Worm (Caenorhabditis elegans) whole organism, L2 larva: Measurements from ENCODE around the gene K08B5.1.
A peak's percentile ranks its signal among the peaks of the same experiment; 100 is the strongest.
"Not testable (repeated sequence)": the region's sequence is repeated elsewhere in the genome, so short reads cannot be mapped to it uniquely, and the experiment has no call there.

Experiments
- C34F6.9 ChIP-seq: fragments of 150-350 bp; optimal IDR thresholded peaks from 2 replicates; lab custom pipeline; 2014; ENCODE audit warnings: missing biosample characterization, missing genetic modification characterization
- F13H6.1 ChIP-seq: sonication (generic microtip); optimal IDR thresholded peaks from 2 replicates; lab custom pipeline; 2016; ENCODE audit warnings: missing genetic modification characterization, missing compliant biosample characterization
- R02D3.7 ChIP-seq: fragments of 150-350 bp; optimal IDR thresholded peaks from 2 replicates; lab custom pipeline; 2014; ENCODE audit warnings: missing biosample characterization, missing genetic modification characterization
- Y55F3AM.14 ChIP-seq: fragments of 200-800 bp; sonication (Bioruptor generic); optimal IDR thresholded peaks from 2 replicates; lab custom pipeline; 2018; ENCODE audit warnings: mild to moderate bottlenecking, missing genetic modification characterization, missing compliant biosample characterization
- ZK546.5 ChIP-seq: sonication (generic microtip); optimal IDR thresholded peaks from 2 replicates; lab custom pipeline; 2017; ENCODE audit warnings: missing biosample characterization, missing genetic modification characterization
- alr-1 ChIP-seq: fragments of 150-350 bp; optimal IDR thresholded peaks from 2 replicates; lab custom pipeline; 2014; ENCODE audit warnings: missing biosample characterization, missing genetic modification characterization
- aly-2 ChIP-seq: fragments of 150-350 bp; optimal IDR thresholded peaks from 2 replicates; lab custom pipeline; 2014; ENCODE audit warnings: missing biosample characterization, missing genetic modification characterization
- blmp-1 ChIP-seq: sonication (generic microtip); optimal IDR thresholded peaks from 2 replicates; lab custom pipeline; 2017; ENCODE audit warnings: missing genetic modification characterization, mild to moderate bottlenecking, missing compliant biosample characterization, antibody characterized with exemption, moderate library complexity; ENCODE audit not compliant: insufficient read depth
- dmd-4 ChIP-seq: sonication (generic microtip); optimal IDR thresholded peaks from 2 replicates; lab custom pipeline; 2017; ENCODE audit warnings: missing biosample characterization, missing genetic modification characterization
- egl-27 ChIP-seq: sonication (generic microtip); optimal IDR thresholded peaks from 3 replicates; lab custom pipeline; 2017; ENCODE audit warnings: missing biosample characterization, missing genetic modification reagents, missing genetic modification characterization
- elt-1 ChIP-seq: fragments of 150-350 bp; optimal IDR thresholded peaks from 2 replicates; lab custom pipeline; 2014; ENCODE audit warnings: missing biosample characterization, missing genetic modification characterization
- elt-3 ChIP-seq: sonication (generic microtip); optimal IDR thresholded peaks from 2 replicates; lab custom pipeline; 2017; ENCODE audit warnings: missing biosample characterization, missing genetic modification characterization
- lin-11 ChIP-seq: fragments of 150-350 bp; sonication (generic microtip); optimal IDR thresholded peaks from 2 replicates; lab custom pipeline; 2014; ENCODE audit warnings: missing biosample characterization, missing genetic modification characterization, inconsistent platforms, mixed read lengths
- lsy-2 ChIP-seq, 2 experiments: fragments of 150-350 bp in 1 of 2; sonication (generic microtip) in 1 of 2; optimal IDR thresholded peaks; 2 replicates each; lab custom pipeline; 2014 to 2017; ENCODE audit warnings: missing biosample characterization in 2 of 2, missing genetic modification characterization in 2 of 2
- mab-5 ChIP-seq: fragments of 150-350 bp; optimal IDR thresholded peaks from 2 replicates; lab custom pipeline; 2014; ENCODE audit warnings: missing biosample characterization, missing genetic modification characterization
- nhr-10 ChIP-seq: sonication (generic microtip); optimal IDR thresholded peaks from 2 replicates; lab custom pipeline; 2017; ENCODE audit warnings: missing biosample characterization, missing genetic modification characterization
- nhr-12 ChIP-seq: fragments of 150-350 bp; optimal IDR thresholded peaks from 2 replicates; lab custom pipeline; 2014; ENCODE audit warnings: missing biosample characterization, missing genetic modification characterization
- nhr-129 ChIP-seq: fragments of 150-350 bp; optimal IDR thresholded peaks from 2 replicates; lab custom pipeline; 2014; ENCODE audit warnings: missing biosample characterization, missing genetic modification characterization
- nhr-21 ChIP-seq: fragments of 150-350 bp; optimal IDR thresholded peaks from 2 replicates; lab custom pipeline; 2014; ENCODE audit warnings: missing biosample characterization, missing genetic modification characterization
- nhr-23 ChIP-seq: fragments of 150-350 bp; optimal IDR thresholded peaks from 2 replicates; lab custom pipeline; 2014; ENCODE audit warnings: missing biosample characterization, missing genetic modification reagents, missing genetic modification characterization
- nhr-237 ChIP-seq: fragments of 150-350 bp; optimal IDR thresholded peaks from 2 replicates; lab custom pipeline; 2014; ENCODE audit warnings: missing biosample characterization, missing genetic modification characterization
- nhr-25 ChIP-seq: fragments of 150-350 bp; sonication (generic microtip); optimal IDR thresholded peaks from 3 replicates; lab custom pipeline; 2014; ENCODE audit warnings: missing biosample characterization, missing genetic modification characterization
- nhr-77 ChIP-seq: fragments of 150-350 bp; optimal IDR thresholded peaks from 2 replicates; lab custom pipeline; 2014; ENCODE audit warnings: missing biosample characterization, missing genetic modification characterization
- peb-1 ChIP-seq: fragments of 150-350 bp; optimal IDR thresholded peaks from 2 replicates; lab custom pipeline; 2014; ENCODE audit warnings: missing biosample characterization, missing genetic modification characterization
- sma-3 ChIP-seq: sonication (generic microtip); optimal IDR thresholded peaks from 2 replicates; lab custom pipeline; 2016; ENCODE audit warnings: missing genetic modification reagents, missing genetic modification characterization, missing compliant biosample characterization
- sma-9 ChIP-seq, 2 experiments: fragments of 150-350 bp in 1 of 2; sonication (generic microtip) in 1 of 2; optimal IDR thresholded peaks; 2 replicates each; lab custom pipeline; 2014 to 2016; ENCODE audit warnings: missing genetic modification characterization in 2 of 2, mild to moderate bottlenecking in 1 of 2, missing biosample characterization in 1 of 2, missing compliant biosample characterization in 1 of 2, missing genetic modification reagents in 1 of 2, moderate library complexity in 1 of 2
- snpc-4 ChIP-seq: fragments of 150-350 bp; optimal IDR thresholded peaks from 2 replicates; lab custom pipeline; 2014; ENCODE audit warnings: missing biosample characterization, missing genetic modification characterization
- unc-39 ChIP-seq: fragments of 150-350 bp; optimal IDR thresholded peaks from 2 replicates; lab custom pipeline; 2014; ENCODE audit warnings: missing biosample characterization, missing genetic modification characterization
- unc-62 ChIP-seq: fragments of 150-350 bp; optimal IDR thresholded peaks from 2 replicates; lab custom pipeline; 2014; ENCODE audit warnings: missing biosample characterization, missing genetic modification reagents, missing genetic modification characterization
- zag-1 ChIP-seq: fragments of 150-350 bp; optimal IDR thresholded peaks from 2 replicates; lab custom pipeline; 2014; ENCODE audit warnings: missing biosample characterization, missing genetic modification characterization
- ztf-1 ChIP-seq: fragments of 200-800 bp; sonication (Bioruptor generic); conservative IDR thresholded peaks from 2 replicates; pipeline ENCODE4 v1.3.6; 2022; ENCODE audit warnings: missing genetic modification characterization, missing compliant biosample characterization
- ztf-11 ChIP-seq: sonication (generic microtip); optimal IDR thresholded peaks from 2 replicates; lab custom pipeline; 2017; ENCODE audit warnings: missing biosample characterization, missing genetic modification characterization

Gene K08B5.1

ce11 chrX:16558117-16558516 lies at the start of gene K08B5.1:
TSS of gene K08B5.1 (plus strand) at chrX:16558434.
- no peak for TF ChIP-seq Y55F3AM.14
- peak; percentile 18 for TF ChIP-seq nhr-21
- peak; percentile 25 for TF ChIP-seq sma-9 (GFP tag; optimal IDR thresholded peaks at IDR 0.05; lab: Kevin White, UChicago)
- TF ChIP-seq sma-9 (tag; optimal IDR thresholded peaks at IDR 0.05; lab: Kevin White, UChicago) = no peak
- TF ChIP-seq, all 48 proteins: peak for 2

- TF ChIP-seq lin-11 (tag; lab: Kevin White, UChicago); dmd-4 (tag; lab: Kevin White, UChicago); unc-62 (GFP tag; lab: Kevin White, UChicago): not testable (repeated sequence)
Observed at ce11 chrX:16515265-16515664, 43.0 kb upstream of the K08B5.1 start, which contains the start of gene T25D1.2. TSS of gene T25D1.2 (plus strand) at chrX:16515565.

ce11 chrX:16518771-16519170 lies 39.5 kb upstream of the K08B5.1 start:
- no peak for TF ChIP-seq ztf-11 (tag; lab: Kevin White, UChicago)
- TF ChIP-seq nhr-129 = no peak

- TF ChIP-seq C34F6.9 (tag; lab: Kevin White, UChicago) (no peak), Y55F3AM.14 (no peak), F13H6.1 (tag; lab: Kevin White, UChicago) (no peak), nhr-10 (tag; lab: Kevin White, UChicago) (no peak), unc-62 (GFP tag; lab: Kevin White, UChicago) (no peak), peb-1 (tag; lab: Kevin White, UChicago) (no peak), ZK546.5 (tag; lab: Kevin White, UChicago) (no peak), elt-1 (tag; lab: Kevin White, UChicago) (no peak), nhr-23 (tag; lab: Kevin White, UChicago) (no peak), nhr-129 (no peak), elt-3 (tag; lab: Kevin White, UChicago) (no peak), R02D3.7 (tag; lab: Kevin White, UChicago) (no peak), nhr-21 (no peak), lin-11 (tag; lab: Kevin White, UChicago) (no peak), nhr-237 (tag; lab: Kevin White, UChicago) (no peak), egl-27 (tag; lab: Kevin White, UChicago) (no peak), sma-9 (GFP tag; optimal IDR thresholded peaks at IDR 0.05; lab: Kevin White, UChicago) (no peak), sma-9 (tag; optimal IDR thresholded peaks at IDR 0.05; lab: Kevin White, UChicago) (no peak), unc-39 (tag; lab: Kevin White, UChicago) (no peak), ztf-1 (no peak), dmd-4 (tag; lab: Kevin White, UChicago) (no peak)
Observed at ce11 chrX:16519517-16519916, 38.7 kb upstream of the K08B5.1 start, which contains the start of gene T25D1.1. TSS of gene T25D1.1 (plus strand) at chrX:16519817.

- TF ChIP-seq sma-9 (GFP tag; optimal IDR thresholded peaks at IDR 0.05; lab: Kevin White, UChicago) = no peak
- no peak for TF ChIP-seq sma-9 (tag; optimal IDR thresholded peaks at IDR 0.05; lab: Kevin White, UChicago)
- peak in 1 of 2 experiments; percentile 69 for TF ChIP-seq lsy-2 (tag; optimal IDR thresholded peaks at IDR 0.05; lab: Kevin White, UChicago)
Observed at ce11 chrX:16521722-16522121, 36.5 kb upstream of the K08B5.1 start.

ce11 chrX:16524310-16524709 lies 33.9 kb upstream of the K08B5.1 start:
- TF ChIP-seq dmd-4 (tag; lab: Kevin White, UChicago) = no peak
- TF ChIP-seq nhr-23 (tag; lab: Kevin White, UChicago) = no peak
- no peak for TF ChIP-seq sma-3
- TF ChIP-seq mab-5 = no peak
- no peak for TF ChIP-seq ztf-11 (tag; lab: Kevin White, UChicago)
- no peak for TF ChIP-seq elt-1 (tag; lab: Kevin White, UChicago)
- no peak for TF ChIP-seq alr-1 (tag; lab: Kevin White, UChicago)
- TF ChIP-seq blmp-1 (tag; lab: Kevin White, UChicago) = no peak
- no peak for TF ChIP-seq nhr-25 (tag; lab: Kevin White, UChicago)
- no peak for TF ChIP-seq unc-39 (tag; lab: Kevin White, UChicago)
- no peak for TF ChIP-seq zag-1
- no peak for TF ChIP-seq nhr-237 (tag; lab: Kevin White, UChicago)
- no peak for TF ChIP-seq egl-27 (tag; lab: Kevin White, UChicago)
- no peak for TF ChIP-seq nhr-129
- no peak for TF ChIP-seq nhr-77
- TF ChIP-seq aly-2 (tag; lab: Kevin White, UChicago) = no peak
- TF ChIP-seq snpc-4 (tag; lab: Kevin White, UChicago) = no peak
- TF ChIP-seq nhr-12 (tag; lab: Kevin White, UChicago) = no peak
